Worm (Caenorhabditis elegans) whole organism, early embryonic: ENCODE data around the gene hsp-16.2.

Source experiments
- B0310.2 ChIP-seq: sonication (generic microtip); optimal IDR thresholded peaks from 2 replicates; lab custom pipeline; 2016; ENCODE audit warnings: mild to moderate bottlenecking, missing genetic modification characterization, missing compliant biosample characterization
- F13C5.2 ChIP-seq: sonication (generic microtip); optimal IDR thresholded peaks from 2 replicates; lab custom pipeline; 2017; ENCODE audit warnings: mild to moderate bottlenecking, missing genetic modification characterization, inconsistent platforms, missing compliant biosample characterization
- aly-1 ChIP-seq: sonication (generic microtip); optimal IDR thresholded peaks from 2 replicates; lab custom pipeline; 2016; ENCODE audit warnings: missing genetic modification characterization, missing compliant biosample characterization
- ama-1 ChIP-seq: fragments of 150-350 bp; optimal IDR thresholded peaks from 2 replicates; lab custom pipeline; 2014
- ceh-13 ChIP-seq: fragments of 200-800 bp; sonication (Bioruptor generic); optimal IDR thresholded peaks from 2 replicates; lab custom pipeline; 2018; ENCODE audit warnings: mild to moderate bottlenecking, missing genetic modification characterization, missing compliant biosample characterization
- ceh-36 ChIP-seq: sonication (generic microtip); optimal IDR thresholded peaks from 2 replicates; lab custom pipeline; 2016; ENCODE audit warnings: missing genetic modification characterization, inconsistent platforms, missing compliant biosample characterization
- ets-7 ChIP-seq: sonication (generic microtip); optimal IDR thresholded peaks from 2 replicates; lab custom pipeline; 2016; ENCODE audit warnings: missing genotype, missing genetic modification characterization, missing compliant biosample characterization
- flt-1 ChIP-seq: fragments of 200-800 bp; sonication (Bioruptor generic); IDR thresholded peaks from 2 replicates; pipeline ENCODE4 v1.3.6; 2022; ENCODE audit warnings: missing genetic modification characterization, missing compliant biosample characterization
- hmbx-1 ChIP-seq: sonication (generic microtip); optimal IDR thresholded peaks from 2 replicates; lab custom pipeline; 2016; ENCODE audit warnings: mild to moderate bottlenecking, missing genetic modification characterization, missing compliant biosample characterization
- hmg-4 ChIP-seq: fragments of 200-800 bp; sonication (Bioruptor generic); optimal IDR thresholded peaks from 2 replicates; lab custom pipeline; 2018; ENCODE audit warnings: mild to moderate bottlenecking, missing genetic modification characterization, missing compliant biosample characterization
- hnd-1 ChIP-seq: sonication (generic microtip); optimal IDR thresholded peaks from 2 replicates; lab custom pipeline; 2016; ENCODE audit warnings: missing genetic modification characterization, missing compliant biosample characterization
- pes-1 ChIP-seq: fragments of 200-800 bp; sonication (Bioruptor generic); IDR thresholded peaks from 2 replicates; pipeline ENCODE4 v1.3.6; 2022; ENCODE audit warnings: missing genetic modification reagents, missing genetic modification characterization, missing compliant biosample characterization
- scrt-1 ChIP-seq: fragments of 200-800 bp; sonication (Bioruptor generic); IDR thresholded peaks from 2 replicates; pipeline ENCODE4 v1.3.6; 2022; ENCODE audit warnings: missing genetic modification characterization, missing compliant biosample characterization
- sea-1 ChIP-seq: fragments of 200-800 bp; sonication (Bioruptor generic); conservative IDR thresholded peaks from 2 replicates; pipeline ENCODE4 v1.3.6; 2022; ENCODE audit warnings: missing genetic modification characterization, missing compliant biosample characterization
- tbx-11 ChIP-seq: fragments of 200-800 bp; sonication (Bioruptor generic); IDR thresholded peaks from 2 replicates; pipeline ENCODE4 v1.3.6; 2022; ENCODE audit warnings: missing genetic modification characterization, missing compliant biosample characterization
- tbx-37 ChIP-seq: fragments of 200-800 bp; sonication (Bioruptor generic); conservative IDR thresholded peaks from 2 replicates; pipeline ENCODE4 v1.3.6; 2022; ENCODE audit warnings: missing genetic modification reagents, missing genetic modification characterization, missing compliant biosample characterization
- tra-4 ChIP-seq: sonication (generic microtip); optimal IDR thresholded peaks from 2 replicates; lab custom pipeline; 2017; ENCODE audit warnings: missing genetic modification characterization, missing compliant biosample characterization

Gene hsp-16.2

DNA sequence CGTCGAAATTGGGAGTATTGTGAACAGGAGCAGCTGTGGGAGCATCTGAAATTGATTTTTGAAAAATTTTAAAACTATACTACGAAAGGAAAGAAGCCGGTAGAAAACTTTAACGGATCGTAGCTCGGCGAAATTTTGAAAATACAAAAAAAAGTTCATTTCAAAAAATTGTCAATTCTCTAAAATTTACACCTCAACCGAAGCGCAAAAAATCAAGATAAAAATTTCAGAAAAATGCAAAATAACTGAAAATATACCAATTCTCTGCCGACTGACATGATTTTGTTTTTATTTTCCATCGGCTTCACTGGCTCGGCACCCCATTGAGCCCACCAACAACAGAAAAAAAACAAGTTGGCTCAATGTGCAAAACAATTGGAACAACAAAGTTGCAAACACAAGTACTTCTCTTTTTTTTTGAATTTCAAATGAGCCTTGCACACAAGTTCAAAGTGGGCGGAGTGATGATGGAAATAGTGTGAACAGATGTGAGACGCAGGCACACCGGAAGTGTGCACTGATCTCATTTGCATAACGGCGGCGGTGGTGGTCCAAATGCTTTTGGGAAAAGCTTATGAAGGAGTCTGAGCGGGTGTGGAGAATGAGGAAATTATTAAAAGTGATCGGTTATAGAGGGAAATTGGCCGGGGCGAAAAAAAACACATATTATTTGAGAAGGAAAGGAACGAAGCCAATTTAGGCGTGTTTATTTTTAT, 29.7 kb downstream of the hsp-16.2 start, which contains the start of gene F36H9.7:
F36H9.7 (minus strand) TSS at position 51 of the 716 bp plus-strand sequence.
- TF ChIP-seq ets-7 (tag; lab: Kevin White, UChicago), result no peak
- no peak for TF ChIP-seq ama-1
- no peak for TF ChIP-seq tbx-11
- TF ChIP-seq flt-1 (GFP tag; lab: Robert Waterston, UW), result no peak
- no peak for TF ChIP-seq pes-1 (GFP tag; lab: Robert Waterston, UW)
- TF ChIP-seq ceh-36 (tag; lab: Kevin White, UChicago), result no peak
- TF ChIP-seq hnd-1 (tag; lab: Kevin White, UChicago), result no peak
- TF ChIP-seq ceh-13 (GFP tag; lab: Kevin White, UChicago), result no peak
- TF ChIP-seq hmbx-1 (tag; lab: Kevin White, UChicago), result no peak
- TF ChIP-seq scrt-1 (GFP tag; lab: Robert Waterston, UW), result no peak

DNA sequence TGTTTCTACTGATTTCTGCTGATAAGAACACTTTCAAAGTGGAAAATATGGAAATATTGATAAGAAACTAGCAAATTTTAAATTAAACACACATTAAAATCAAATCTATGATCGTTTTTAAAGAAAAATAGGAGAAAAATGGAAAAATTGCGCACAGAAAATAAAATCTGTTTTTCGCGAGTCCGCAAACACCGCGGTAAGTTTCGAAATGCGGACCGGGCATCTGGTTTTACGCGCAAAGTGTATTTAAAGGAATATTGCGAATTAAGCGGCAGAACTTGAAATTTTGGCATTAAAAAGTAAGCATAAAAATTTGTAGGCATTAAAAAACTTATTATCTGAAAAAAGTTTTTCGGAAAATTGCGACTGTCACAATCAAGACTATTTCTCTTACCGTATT, 31.6 kb downstream of the hsp-16.2 start:
- TF ChIP-seq aly-1 (tag; lab: Kevin White, UChicago) (no peak), F13C5.2 (peak; percentile 11)

DNA sequence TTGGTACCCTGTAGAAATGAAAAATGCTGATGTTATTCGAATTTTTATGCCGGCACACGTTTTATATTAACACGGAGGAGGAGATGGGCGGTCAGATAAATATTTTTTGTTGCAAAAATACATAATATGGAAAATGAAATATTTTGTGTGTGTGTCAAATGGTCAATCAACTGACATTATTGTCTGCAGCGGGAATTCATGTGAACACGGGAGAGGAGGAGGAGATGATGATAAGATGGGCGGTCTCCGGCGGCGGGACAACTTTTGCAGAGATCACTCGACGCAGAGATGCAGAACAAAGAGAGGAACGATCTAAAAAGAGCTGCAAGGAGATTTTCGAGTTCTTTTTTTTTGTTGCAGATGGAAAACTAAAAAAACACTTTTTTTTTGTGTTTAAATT, 33.0 kb downstream of the hsp-16.2 start, which contains the start of gene dhs-13:
dhs-13 (minus strand) TSS at position 8 of the 400 bp plus-strand sequence.
- no peak for TF ChIP-seq tra-4 (tag; lab: Kevin White, UChicago)
- TF ChIP-seq tbx-37 (GFP tag; lab: Robert Waterston, UW), result no peak
- TF ChIP-seq hnd-1 (tag; lab: Kevin White, UChicago), result no peak
- TF ChIP-seq hmg-4 (GFP tag; lab: Kevin White, UChicago), result no peak
- no peak for TF ChIP-seq ets-7 (tag; lab: Kevin White, UChicago)
- no peak for TF ChIP-seq pes-1 (GFP tag; lab: Robert Waterston, UW)
- no peak for TF ChIP-seq tbx-11
- no peak for TF ChIP-seq ama-1
- TF ChIP-seq B0310.2 (tag; lab: Kevin White, UChicago), result no peak
- no peak for TF ChIP-seq flt-1 (GFP tag; lab: Robert Waterston, UW)
- no peak; the same call in 1 of the 2 replicates for TF ChIP-seq sea-1 (GFP tag; lab: Robert Waterston, UW)
- no peak for TF ChIP-seq scrt-1 (GFP tag; lab: Robert Waterston, UW)
- TF ChIP-seq hmbx-1 (tag; lab: Kevin White, UChicago), result no peak
- no peak for TF ChIP-seq aly-1 (tag; lab: Kevin White, UChicago)

- TF ChIP-seq aly-1 (tag; lab: Kevin White, UChicago), result no peak
- no peak for TF ChIP-seq tbx-11
Observed at ce11 chrV:1767427-1767826, 37.3 kb downstream of the hsp-16.2 start.

- TF ChIP-seq flt-1 (GFP tag; lab: Robert Waterston, UW) (no peak), ceh-36 (tag; lab: Kevin White, UChicago) (no peak), hmg-4 (GFP tag; lab: Kevin White, UChicago) (no peak), ets-7 (tag; lab: Kevin White, UChicago) (no peak), tbx-11 (no peak), aly-1 (tag; lab: Kevin White, UChicago) (no peak), hmbx-1 (tag; lab: Kevin White, UChicago) (no peak), ama-1 (no peak), pes-1 (GFP tag; lab: Robert Waterston, UW) (no peak), hnd-1 (tag; lab: Kevin White, UChicago) (no peak), B0310.2 (tag; lab: Kevin White, UChicago) (no peak), ceh-13 (GFP tag; lab: Kevin White, UChicago) (no peak), tra-4 (tag; lab: Kevin White, UChicago) (no peak)
Observed at ce11 chrV:1760682-1761081, 44.1 kb downstream of the hsp-16.2 start, which contains the start of gene clec-205. Gene clec-205 (plus strand): TSS chrV:1760893.

- no peak for TF ChIP-seq tra-4 (tag; lab: Kevin White, UChicago)
- TF ChIP-seq ceh-36 (tag; lab: Kevin White, UChicago), result no peak
- no peak for TF ChIP-seq flt-1 (GFP tag; lab: Robert Waterston, UW)
- TF ChIP-seq aly-1 (tag; lab: Kevin White, UChicago), result no peak
- TF ChIP-seq B0310.2 (tag; lab: Kevin White, UChicago), result no peak
- no peak for TF ChIP-seq ets-7 (tag; lab: Kevin White, UChicago)
Observed at ce11 chrV:1756856-1757255, 47.9 kb downstream of the hsp-16.2 start, which contains the start of gene clec-204. Gene clec-204 (plus strand): TSS chrV:1757156.

DNA sequence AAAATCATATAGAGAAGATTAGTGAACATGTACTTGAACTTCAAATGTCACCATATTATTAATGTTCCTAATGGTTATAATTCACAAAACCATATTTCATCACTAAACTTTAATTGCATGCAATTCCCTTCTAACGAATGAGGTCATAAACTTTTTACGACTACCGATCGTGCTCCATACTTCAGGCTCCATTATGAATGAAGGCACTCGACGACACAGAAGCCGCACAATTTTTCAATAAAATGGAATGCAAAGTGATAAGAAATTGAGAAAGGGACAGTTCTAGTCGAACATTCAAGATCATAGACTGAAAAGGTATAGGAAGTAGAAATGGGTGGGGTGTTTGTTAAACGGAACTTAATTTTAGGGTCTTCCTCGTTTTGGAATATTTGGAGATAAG, 48.7 kb downstream of the hsp-16.2 start:
- no peak for TF ChIP-seq ets-7 (tag; lab: Kevin White, UChicago)
- no peak for TF ChIP-seq B0310.2 (tag; lab: Kevin White, UChicago)

DNA sequence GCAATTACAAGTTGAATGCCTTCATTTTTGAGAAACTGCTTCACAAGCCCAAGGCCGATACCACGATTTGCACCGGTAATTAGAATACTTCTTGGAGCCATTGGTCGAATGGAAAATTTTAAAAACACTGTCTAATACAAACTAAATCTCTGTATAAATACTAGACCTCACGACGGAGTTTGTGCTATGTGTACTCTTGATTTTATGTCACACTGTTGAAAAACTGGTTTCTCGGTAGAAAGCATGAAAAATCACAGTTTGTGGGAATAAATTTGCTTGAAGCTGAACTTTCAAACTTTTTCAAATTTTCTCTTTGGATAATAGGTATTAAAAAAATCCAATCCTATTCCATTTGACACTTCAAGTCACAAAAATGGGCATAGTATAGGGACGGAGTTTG, 49.2 kb downstream of the hsp-16.2 start, which contains the start of gene ZK697.14:
ZK697.14 (minus strand) TSS at position 101 of the 400 bp plus-strand sequence.
- no peak for TF ChIP-seq tbx-37 (GFP tag; lab: Robert Waterston, UW)
- TF ChIP-seq pes-1 (GFP tag; lab: Robert Waterston, UW), result no peak
